Fruit fly (Drosophila melanogaster) S2 (cell line): Measurements from ENCODE around the gene CG32573.

ENCODE experiments used
- CG8478 ChIP-seq: fragments of >200 bp; optimal IDR thresholded peaks from 2 replicates; lab custom pipeline; 2018
- CTCF ChIP-seq, 2 experiments: fragments of >200 bp; optimal IDR thresholded peaks; 2 replicates each; lab custom pipeline; 2018

DNA sequence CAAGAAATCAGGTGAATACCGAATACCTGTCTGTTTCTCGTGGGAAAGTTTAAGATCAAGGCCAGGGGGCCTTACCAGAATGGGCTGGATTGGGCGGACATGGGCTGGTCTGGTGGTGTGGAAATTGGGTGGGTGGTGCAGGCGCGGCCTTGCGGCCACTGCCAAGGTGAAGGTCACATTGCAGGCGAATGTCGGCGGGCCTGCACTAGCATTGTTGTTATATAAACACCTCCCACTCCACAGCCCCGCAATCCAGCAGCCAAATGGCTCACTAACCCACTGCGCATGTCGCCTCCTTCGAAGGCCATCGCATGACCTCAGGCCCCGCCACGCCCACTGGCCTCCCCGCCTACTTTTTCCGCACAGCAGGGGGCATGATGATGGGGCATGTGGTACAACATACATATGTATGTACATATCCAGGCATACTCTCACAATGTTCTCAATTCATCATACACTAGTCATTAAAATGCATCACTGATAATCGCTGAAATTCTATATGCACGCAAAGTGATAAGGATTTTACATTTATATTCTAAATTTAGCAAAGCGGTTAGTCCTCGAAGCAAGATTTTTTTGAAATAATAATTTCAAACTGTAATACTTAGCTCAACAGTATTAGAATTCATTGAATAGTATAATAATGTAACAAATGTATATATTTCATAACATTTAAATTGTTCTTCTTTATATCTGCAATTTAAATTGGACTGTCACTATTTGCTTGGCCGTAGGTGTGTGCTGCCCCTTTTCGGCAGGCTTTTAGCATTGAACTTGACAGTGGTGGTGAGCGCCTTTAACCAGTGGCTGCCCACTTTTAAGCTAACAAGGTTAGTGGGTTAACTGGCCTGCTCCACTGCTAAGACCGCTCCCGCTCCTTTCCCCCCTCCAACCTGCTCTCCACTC lies 45.7 kb downstream of the CG32573 start:
- TF ChIP-seq CTCF (optimal IDR thresholded peaks at IDR 0.05; lab: Kevin White, UChicago) = no peak
- no peak for TF ChIP-seq CG8478 (lab: Kevin White, UChicago)
